Fruit fly (Drosophila melanogaster): ENCODE measurements around the gene PIG-K.

Gene PIG-K

DNA sequence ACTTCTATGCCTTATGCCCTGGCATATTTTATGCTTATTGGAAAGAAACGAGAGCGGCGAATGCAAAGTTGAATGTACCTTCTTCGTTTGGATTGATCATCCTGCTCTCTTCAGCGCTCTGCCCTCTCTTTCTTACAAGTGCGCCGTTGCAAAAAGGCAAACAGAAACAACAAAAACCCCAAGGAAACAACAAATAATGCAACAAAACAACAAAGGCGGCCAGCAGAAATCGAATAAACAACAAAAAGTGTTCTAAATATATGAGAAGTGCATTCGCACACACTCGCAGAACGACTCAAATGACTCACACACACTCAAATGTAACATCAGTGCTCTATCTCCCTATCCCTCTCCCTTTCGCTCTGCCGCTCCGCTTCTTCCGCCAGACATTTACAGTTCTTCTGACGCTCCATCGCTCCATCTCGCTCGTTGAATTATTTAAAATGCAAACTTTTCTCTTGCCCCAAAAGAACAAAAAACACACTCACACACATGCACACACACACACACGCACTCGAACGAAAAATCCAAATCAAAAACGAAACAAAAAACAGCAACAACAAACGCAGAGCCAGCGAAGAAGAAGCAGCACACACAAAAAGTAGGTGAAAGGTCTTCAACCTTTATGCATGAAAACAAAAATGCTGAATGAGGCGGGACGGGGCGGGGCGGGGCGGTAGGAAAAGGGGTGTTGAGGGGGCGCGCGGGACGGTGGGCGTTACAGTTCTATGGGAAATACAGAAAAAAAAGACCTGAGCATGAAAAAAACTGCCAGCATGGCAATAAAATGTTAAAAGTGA is 43.0 kb downstream of the PIG-K start (continued):
- TF ChIP-seq CG17568 (GFP tag; optimal IDR thresholded peaks at IDR 0.05) (no peak), Blimp-1 (GFP tag; optimal IDR thresholded peaks at IDR 0.05) (peak; percentile 85), sqz (GFP tag; optimal IDR thresholded peaks at IDR 0.05) (peak; percentile 84), cg (GFP tag; optimal IDR thresholded peaks at IDR 0.05) (peak; percentile 79), vvl (GFP tag; IDR thresholded peaks at IDR 0.05) (0 out of 2 replicates have a peak, but pooled peaks have one; percentile 9), sr (GFP tag; IDR thresholded peaks at IDR 0.05) (peak; percentile 93), bsh (GFP tag; optimal IDR thresholded peaks at IDR 0.05) (peak in 1 of 2 experiments; percentile 52), CG32772 (GFP tag; IDR thresholded peaks at IDR 0.05) (peak; percentile 76), crp (GFP tag; optimal IDR thresholded peaks at IDR 0.05) (no peak), CG9727 (GFP tag; optimal IDR thresholded peaks at IDR 0.05) (no peak)

dm6 chrX:1965512-1965911 is 43.7 kb downstream of the PIG-K start:
- TF ChIP-seq Adf1 (GFP tag; IDR thresholded peaks at IDR 0.05) (0 out of 2 replicates have a peak, but pooled peaks have one; percentile 7), CG6689 (GFP tag; IDR thresholded peaks at IDR 0.05) (no peak)

- no peak for TF ChIP-seq Awh (GFP tag; IDR thresholded peaks at IDR 0.05)
- no peak for TF ChIP-seq Fer3 (tag; optimal IDR thresholded peaks at IDR 0.05)
- peak; percentile 27; the same call in 1 of the 2 replicates for TF ChIP-seq Drgx (GFP tag; IDR thresholded peaks at IDR 0.05)
- no peak for TF ChIP-seq CG6175 (GFP tag; IDR thresholded peaks at IDR 0.05)
- peak; percentile 57 for TF ChIP-seq Blimp-1 (GFP tag; optimal IDR thresholded peaks at IDR 0.05)
- peak; percentile 84; the same call in 1 of the 2 replicates for TF ChIP-seq vvl (GFP tag; IDR thresholded peaks at IDR 0.05)
- TF ChIP-seq bsh (GFP tag; optimal IDR thresholded peaks at IDR 0.05) = no peak
- peak in 1 of 2 experiments; percentile 79 for TF ChIP-seq Hr78 (GFP tag; optimal IDR thresholded peaks at IDR 0.05)
- TF ChIP-seq crol (GFP tag; IDR thresholded peaks at IDR 0.05) = peak; percentile 62
- TF ChIP-seq Bgb (GFP tag; IDR thresholded peaks at IDR 0.05; ENCODE audit: partially characterized antibody) = no peak
- no peak for TF ChIP-seq gsb (GFP tag; IDR thresholded peaks at IDR 0.05)
- TF ChIP-seq CG1832 (GFP tag; optimal IDR thresholded peaks at IDR 0.05) = peak; percentile 9
- TF ChIP-seq CG10565 (GFP tag; optimal IDR thresholded peaks at IDR 0.05) = no peak
- no peak for TF ChIP-seq CG30020 (tag; optimal IDR thresholded peaks at IDR 0.05)
- TF ChIP-seq bigmax (GFP tag; optimal IDR thresholded peaks at IDR 0.05) = peak; percentile 55
- 0 out of 2 replicates have a peak, but pooled peaks have one; percentile 7 for TF ChIP-seq bbx (GFP tag; IDR thresholded peaks at IDR 0.05; ENCODE audit: partially characterized antibody)
- TF ChIP-seq sens (GFP tag) = peak; percentile 18
- no peak for TF ChIP-seq CG34422 (GFP tag; IDR thresholded peaks at IDR 0.05)
- TF ChIP-seq mirr (GFP tag; optimal IDR thresholded peaks at IDR 0.05) = no peak
- TF ChIP-seq Trl (optimal IDR thresholded peaks at IDR 0.05) = peak; percentile 59 to 78
- TF ChIP-seq Trl (GFP tag; optimal IDR thresholded peaks at IDR 0.05) = no peak
- TF ChIP-seq eve (GFP tag; optimal IDR thresholded peaks at IDR 0.05) = peak in 1 of 2 experiments; percentile 75
- no peak for TF ChIP-seq schlank (tag; optimal IDR thresholded peaks at IDR 0.05)
- peak; percentile 8 for TF ChIP-seq yki (optimal IDR thresholded peaks at IDR 0.05)
- TF ChIP-seq Med (GFP tag) = peak; percentile 11
- no peak for TF ChIP-seq seq (GFP tag; IDR thresholded peaks at IDR 0.05)
Observed at dm6 chrX:1964409-1965345, 44.5 kb downstream of the PIG-K start.
